Worm (Caenorhabditis elegans): ENCODE measurements around the gene cutl-12.

Gene cutl-12

ce11 chrII:8637615-8638014 is 3.3 kb upstream of the cutl-12 start, which contains the start of gene vab-9:
Gene vab-9 (minus strand): TSS chrII:8637715.
- TF ChIP-seq nhr-90 (tag; optimal IDR thresholded peaks at IDR 0.05) (no peak), bed-1 (GFP tag; IDR thresholded peaks at IDR 0.05) (no peak), athp-1 (tag; optimal IDR thresholded peaks at IDR 0.05) (no peak), aptf-2 (GFP tag; conservative IDR thresholded peaks at IDR 0.05) (no peak), snpc-1.3 (tag; optimal IDR thresholded peaks at IDR 0.05; ENCODE audit: insufficient read depth) (no peak), hlh-26 (GFP tag; conservative IDR thresholded peaks at IDR 0.05) (no peak), Y53F4B.3 (GFP tag; IDR thresholded peaks at IDR 0.05) (no peak), hsf-1 (GFP tag; IDR thresholded peaks at IDR 0.05) (no peak), hmg-20 (GFP tag; IDR thresholded peaks at IDR 0.05) (no peak)

ce11 chrII:8631766-8632165 is 2.5 kb downstream of the cutl-12 start:
- TF ChIP-seq Y79H2A.3 (GFP tag; conservative IDR thresholded peaks at IDR 0.05) (no peak), tbp1 (GFP tag; optimal IDR thresholded peaks at IDR 0.05) (peak; percentile 82), ceh-100 (GFP tag; IDR thresholded peaks at IDR 0.05) (no peak), bed-2 (GFP tag; IDR thresholded peaks at IDR 0.05) (no peak), attf-6 (GFP tag; IDR thresholded peaks at IDR 0.05) (no peak), K12H6.12 (tag; optimal IDR thresholded peaks at IDR 0.05) (no peak), lsl-1 (GFP tag; optimal IDR thresholded peaks at IDR 0.05) (peak; percentile 13), sptf-2 (GFP tag; optimal IDR thresholded peaks at IDR 0.05) (peak; percentile 90), ccch-3 (GFP tag; optimal IDR thresholded peaks at IDR 0.05) (no peak), T07F8.4 (tag; optimal IDR thresholded peaks at IDR 0.05) (no peak), B0261.1 (tag; optimal IDR thresholded peaks at IDR 0.05) (peak; percentile 56), zim-3 (tag; optimal IDR thresholded peaks at IDR 0.05) (no peak), snpc-1.3 (tag; optimal IDR thresholded peaks at IDR 0.05; ENCODE audit: insufficient read depth) (peak; percentile 37), aptf-2 (GFP tag; conservative IDR thresholded peaks at IDR 0.05) (no peak), lag-1 (GFP tag; IDR thresholded peaks at IDR 0.05) (no peak), D2030.7 (GFP tag; IDR thresholded peaks at IDR 0.05) (0 out of 2 replicates have a peak, but pooled peaks have one; percentile 18), hsf-1 (GFP tag; IDR thresholded peaks at IDR 0.05) (peak; percentile 36; the same call in 1 of the 2 replicates), lin-26 (GFP tag; IDR thresholded peaks at IDR 0.05) (0 out of 2 replicates have a peak, but pooled peaks have one; percentile 60), sea-2 (GFP tag; IDR thresholded peaks at IDR 0.05) (no peak), die-1 (tag; optimal IDR thresholded peaks at IDR 0.05) (peak; percentile 34), nfya-2 (GFP tag; IDR thresholded peaks at IDR 0.05) (no peak), rpc-1 (optimal IDR thresholded peaks at IDR 0.05) (peak; percentile 53), rpc-1 (tag; optimal IDR thresholded peaks at IDR 0.05) (peak; percentile 76), somi-1 (GFP tag; optimal IDR thresholded peaks at IDR 0.05) (no peak), tlf-1 (GFP tag; optimal IDR thresholded peaks at IDR 0.05) (no peak), Y56A3A.18 (GFP tag; IDR thresholded peaks at IDR 0.05) (no peak)

ce11 chrII:8630088-8630487 is 4.2 kb downstream of the cutl-12 start, which contains the start of gene T22C8.6:
Gene T22C8.6 (minus strand): TSS chrII:8630281.
- TF ChIP-seq dox-1 (GFP tag; IDR thresholded peaks at IDR 0.05) (no peak), pha-4 (tag; optimal IDR thresholded peaks at IDR 0.05) (no peak), ama-1 (optimal IDR thresholded peaks at IDR 0.05) (no peak), ama-1 (GFP tag; optimal IDR thresholded peaks at IDR 0.05) (no peak), F52B5.7 (tag; optimal IDR thresholded peaks at IDR 0.05) (no peak), F57C9.4 (tag; optimal IDR thresholded peaks at IDR 0.05) (no peak), ceh-91 (GFP tag; IDR thresholded peaks at IDR 0.05) (no peak), cebp-2 (GFP tag; IDR thresholded peaks at IDR 0.05) (no peak), ceh-100 (GFP tag; IDR thresholded peaks at IDR 0.05) (no peak), ztf-18 (tag; optimal IDR thresholded peaks at IDR 0.05) (no peak), ztf-25 (GFP tag; IDR thresholded peaks at IDR 0.05) (no peak), nhr-80 (tag; optimal IDR thresholded peaks at IDR 0.05) (no peak), mcd-1 (GFP tag; IDR thresholded peaks at IDR 0.05) (no peak), ekl-4 (GFP tag; IDR thresholded peaks at IDR 0.05) (no peak), athp-1 (tag; optimal IDR thresholded peaks at IDR 0.05) (no peak), ccch-3 (GFP tag; optimal IDR thresholded peaks at IDR 0.05) (no peak), hmg-20 (GFP tag; IDR thresholded peaks at IDR 0.05) (no peak), lsy-27 (tag; optimal IDR thresholded peaks at IDR 0.05; ENCODE audit: borderline replicate concordance, insufficient read depth) (no peak), D2030.7 (GFP tag; IDR thresholded peaks at IDR 0.05) (no peak), egl-18 (GFP tag; IDR thresholded peaks at IDR 0.05) (no peak)

All from whole organism, young adult.